Worm (Caenorhabditis elegans) whole organism, L1 larva: ENCODE measurements around the gene daf-42.

Source experiments
- C04F5.9 ChIP-seq: sonication (generic microtip); optimal IDR thresholded peaks from 2 replicates; lab custom pipeline; 2016; ENCODE audit warnings: missing genetic modification characterization, missing compliant biosample characterization
- C16A3.4 ChIP-seq: fragments of 150-350 bp; optimal IDR thresholded peaks from 2 replicates; lab custom pipeline; 2014; ENCODE audit warnings: missing biosample characterization, missing genetic modification characterization
- C34B4.2 ChIP-seq: sonication (generic microtip); optimal IDR thresholded peaks from 2 replicates; lab custom pipeline; 2017; ENCODE audit warnings: mild to moderate bottlenecking, missing genetic modification characterization, missing compliant biosample characterization
- F16B12.6 ChIP-seq: fragments of 150-350 bp; optimal IDR thresholded peaks from 2 replicates; lab custom pipeline; 2014; ENCODE audit warnings: missing biosample characterization, missing genetic modification characterization
- Y116A8C.19 ChIP-seq: sonication (generic microtip); optimal IDR thresholded peaks from 2 replicates; lab custom pipeline; 2016; ENCODE audit warnings: missing compliant biosample characterization, missing genetic modification characterization, borderline replicate concordance
- alr-1 ChIP-seq: fragments of 200-800 bp; sonication (Bioruptor generic); optimal IDR thresholded peaks from 2 replicates; lab custom pipeline; 2018; ENCODE audit warnings: borderline replicate concordance, mild to moderate bottlenecking, missing genetic modification characterization, missing compliant biosample characterization
- blmp-1 ChIP-seq: fragments of 150-350 bp; optimal IDR thresholded peaks from 2 replicates; lab custom pipeline; 2014; ENCODE audit warnings: missing biosample characterization, missing genetic modification characterization
- ceh-63 ChIP-seq: fragments of 200-800 bp; sonication (Bioruptor generic); optimal IDR thresholded peaks from 2 replicates; lab custom pipeline; 2018; ENCODE audit warnings: mild to moderate bottlenecking, missing genetic modification characterization, missing compliant biosample characterization
- ceh-88 ChIP-seq: fragments of 200-800 bp; sonication (Bioruptor generic); IDR thresholded peaks from 2 replicates; pipeline ENCODE4 v1.3.6; 2022; ENCODE audit warnings: missing genetic modification characterization, missing compliant biosample characterization
- ceh-90 ChIP-seq: sonication (generic microtip); optimal IDR thresholded peaks from 2 replicates; lab custom pipeline; 2016; ENCODE audit warnings: missing genetic modification characterization, missing compliant biosample characterization
- ces-1 ChIP-seq: fragments of 150-350 bp; optimal IDR thresholded peaks from 2 replicates; lab custom pipeline; 2014; ENCODE audit warnings: missing biosample characterization, missing genetic modification reagents, missing genetic modification characterization
- dsc-1 ChIP-seq: sonication (generic microtip); optimal IDR thresholded peaks from 2 replicates; lab custom pipeline; 2016; ENCODE audit warnings: mild to moderate bottlenecking, missing genetic modification characterization, missing compliant biosample characterization
- efl-3 ChIP-seq: fragments of 200-800 bp; sonication (Bioruptor generic); optimal IDR thresholded peaks from 2 replicates; lab custom pipeline; 2018; ENCODE audit warnings: mild to moderate bottlenecking, missing genetic modification characterization, missing compliant biosample characterization
- egl-27 ChIP-seq, 2 experiments: fragments of 150-350 bp in 1 of 2; sonication (generic microtip); optimal IDR thresholded peaks; 3 replicates each; lab custom pipeline; 2017 to 2018; ENCODE audit warnings: missing biosample characterization in 2 of 2, missing genetic modification characterization in 2 of 2, missing genetic modification reagents in 2 of 2
- elt-2 ChIP-seq: sonication (generic microtip); optimal IDR thresholded peaks from 2 replicates; lab custom pipeline; 2016; ENCODE audit warnings: missing genetic modification characterization, mild to moderate bottlenecking, inconsistent platforms, missing compliant biosample characterization, missing genetic modification reagents
- elt-3 ChIP-seq, 6 experiments: fragments of 150-350 bp in 1 of 6; sonication (generic microtip); optimal IDR thresholded peaks; 2 replicates each; lab custom pipeline; 2017 to 2018; ENCODE audit warnings: missing biosample characterization in 6 of 6, missing genetic modification characterization in 6 of 6, inconsistent platforms in 1 of 6
- ets-5 ChIP-seq: fragments of 200-800 bp; sonication (Bioruptor generic); IDR thresholded peaks from 2 replicates; pipeline ENCODE4 v1.3.6; 2022; ENCODE audit warnings: missing genetic modification characterization, missing compliant biosample characterization
- fkh-4 ChIP-seq: sonication (generic microtip); optimal IDR thresholded peaks from 2 replicates; lab custom pipeline; 2016; ENCODE audit warnings: missing compliant biosample characterization, missing genetic modification characterization, borderline replicate concordance
- fkh-8 ChIP-seq: sonication (generic microtip); optimal IDR thresholded peaks from 2 replicates; lab custom pipeline; 2016; ENCODE audit warnings: mild to moderate bottlenecking, missing genetic modification characterization, missing compliant biosample characterization
- grh-1 ChIP-seq: fragments of 200-800 bp; sonication (Bioruptor generic); IDR thresholded peaks from 2 replicates; pipeline ENCODE4 v1.3.6; 2022; ENCODE audit warnings: missing genetic modification reagents, missing genetic modification characterization, missing compliant biosample characterization
- hlh-17 ChIP-seq: fragments of 200-800 bp; sonication (Bioruptor generic); optimal IDR thresholded peaks from 2 replicates; lab custom pipeline; 2018; ENCODE audit warnings: missing genetic modification characterization, mild to moderate bottlenecking, missing compliant biosample characterization, moderate library complexity, borderline replicate concordance
- hlh-4 ChIP-seq: sonication (generic microtip); optimal IDR thresholded peaks from 2 replicates; lab custom pipeline; 2016; ENCODE audit warnings: mild to moderate bottlenecking, missing genetic modification characterization, missing compliant biosample characterization
- hpl-2 ChIP-seq: fragments of 150-350 bp; optimal IDR thresholded peaks from 2 replicates; lab custom pipeline; 2014; ENCODE audit warnings: missing biosample characterization, missing genetic modification reagents, missing genetic modification characterization
- isw-1 ChIP-seq: fragments of 200-800 bp; sonication (Bioruptor generic); IDR thresholded peaks from 2 replicates; pipeline ENCODE4 v1.3.6; 2022; ENCODE audit warnings: missing genetic modification characterization, missing compliant biosample characterization
- lin-13 ChIP-seq: fragments of 150-350 bp; optimal IDR thresholded peaks from 2 replicates; lab custom pipeline; 2014; ENCODE audit warnings: missing biosample characterization, missing genetic modification reagents, missing genetic modification characterization
- lin-14 ChIP-seq: fragments of 200-800 bp; sonication (Bioruptor generic); optimal IDR thresholded peaks from 2 replicates; lab custom pipeline; 2018; ENCODE audit warnings: mild to moderate bottlenecking, missing genetic modification characterization, moderate library complexity, missing compliant biosample characterization
- lin-15B ChIP-seq: fragments of 150-350 bp; sonication (generic microtip); optimal IDR thresholded peaks from 3 replicates; lab custom pipeline; 2014; ENCODE audit warnings: missing biosample characterization, missing genetic modification characterization
- lin-35 ChIP-seq, 2 experiments: fragments of 150-350 bp; optimal IDR thresholded peaks; 2 replicates each; lab custom pipeline; 2014; ENCODE audit warnings: missing biosample characterization in 2 of 2, missing genetic modification characterization in 2 of 2, missing genetic modification reagents in 2 of 2
- lin-39 ChIP-seq: fragments of 150-350 bp; optimal IDR thresholded peaks from 2 replicates; lab custom pipeline; 2014; ENCODE audit warnings: missing biosample characterization, missing genetic modification reagents, missing genetic modification characterization
- mab-9 ChIP-seq: fragments of 200-800 bp; sonication (Bioruptor generic); IDR thresholded peaks from 2 replicates; pipeline ENCODE4 v1.3.6; 2022; ENCODE audit warnings: missing genetic modification reagents, missing genetic modification characterization, missing compliant biosample characterization
- mdl-1 ChIP-seq, 2 experiments: fragments of 150-350 bp; optimal IDR thresholded peaks; 2 replicates each; lab custom pipeline; 2014 to 2017; ENCODE audit warnings: missing biosample characterization in 2 of 2, missing genetic modification characterization in 2 of 2, inconsistent platforms in 1 of 2
- mef-2 ChIP-seq: fragments of 150-350 bp; optimal IDR thresholded peaks from 2 replicates; lab custom pipeline; 2014; ENCODE audit warnings: missing biosample characterization, missing genetic modification characterization
- mep-1 ChIP-seq: fragments of 150-350 bp; optimal IDR thresholded peaks from 2 replicates; lab custom pipeline; 2014; ENCODE audit warnings: missing biosample characterization, missing genetic modification characterization
- nhr-19 ChIP-seq: fragments of 200-800 bp; sonication (Bioruptor generic); conservative IDR thresholded peaks from 2 replicates; pipeline ENCODE4 v1.3.6; 2022; ENCODE audit warnings: missing genetic modification characterization, missing compliant biosample characterization
- nhr-20 ChIP-seq: sonication (generic microtip); optimal IDR thresholded peaks from 2 replicates; lab custom pipeline; 2016; ENCODE audit warnings: mild to moderate bottlenecking, missing genetic modification characterization, missing compliant biosample characterization
- nhr-237 ChIP-seq: fragments of 150-350 bp; optimal IDR thresholded peaks from 2 replicates; lab custom pipeline; 2014; ENCODE audit warnings: missing biosample characterization, missing genetic modification characterization
- nhr-28 ChIP-seq: fragments of 150-350 bp; optimal IDR thresholded peaks from 2 replicates; lab custom pipeline; 2014; ENCODE audit warnings: missing biosample characterization, missing genetic modification characterization
- nhr-47 ChIP-seq: sonication (generic microtip); optimal IDR thresholded peaks from 2 replicates; lab custom pipeline; 2016; ENCODE audit warnings: mild to moderate bottlenecking, missing genetic modification characterization, moderate library complexity, missing compliant biosample characterization
- nhr-71 ChIP-seq: sonication (generic microtip); optimal IDR thresholded peaks from 2 replicates; lab custom pipeline; 2016; ENCODE audit warnings: mild to moderate bottlenecking, missing genetic modification characterization, moderate library complexity, missing compliant biosample characterization
- nhr-85 ChIP-seq: sonication (generic microtip); peaks from one replicate; lab custom pipeline; 2016; ENCODE audit warnings: missing genetic modification characterization, inconsistent platforms, missing compliant biosample characterization
- nhr-90 ChIP-seq: sonication (generic microtip); optimal IDR thresholded peaks from 2 replicates; lab custom pipeline; 2016; ENCODE audit warnings: mild to moderate bottlenecking, missing genetic modification characterization, missing compliant biosample characterization; ENCODE audit not compliant: poor library complexity
- pax-3 ChIP-seq: fragments of 200-800 bp; sonication (Bioruptor generic); optimal IDR thresholded peaks from 2 replicates; lab custom pipeline; 2018; ENCODE audit warnings: mild to moderate bottlenecking, missing genetic modification characterization, moderate library complexity, missing compliant biosample characterization
- skn-1 ChIP-seq: fragments of 150-350 bp; optimal IDR thresholded peaks from 2 replicates; lab custom pipeline; 2014; ENCODE audit warnings: missing biosample characterization, missing genetic modification characterization
- snpc-4 ChIP-seq: fragments of 150-350 bp; optimal IDR thresholded peaks from 2 replicates; lab custom pipeline; 2014; ENCODE audit warnings: missing biosample characterization, missing genetic modification characterization
- sox-4 ChIP-seq: sonication (generic microtip); optimal IDR thresholded peaks from 2 replicates; lab custom pipeline; 2016; ENCODE audit warnings: missing genetic modification characterization, missing compliant biosample characterization
- tbx-2 ChIP-seq: sonication (generic microtip); optimal IDR thresholded peaks from 2 replicates; lab custom pipeline; 2016; ENCODE audit warnings: missing genetic modification characterization, missing compliant biosample characterization
- unc-130 ChIP-seq: fragments of 150-350 bp; optimal IDR thresholded peaks from 2 replicates; lab custom pipeline; 2017; ENCODE audit warnings: missing biosample characterization, missing genetic modification characterization, inconsistent platforms
- unc-62 ChIP-seq: fragments of 150-350 bp; optimal IDR thresholded peaks from 2 replicates; lab custom pipeline; 2014; ENCODE audit warnings: missing biosample characterization, missing genetic modification reagents, missing genetic modification characterization
- unc-86 ChIP-seq: sonication (generic microtip); optimal IDR thresholded peaks from 2 replicates; lab custom pipeline; 2016; ENCODE audit warnings: missing genetic modification characterization, missing compliant biosample characterization
- vab-15 ChIP-seq: sonication (generic microtip); optimal IDR thresholded peaks from 2 replicates; lab custom pipeline; 2017; ENCODE audit warnings: missing genotype, mild to moderate bottlenecking, missing genetic modification characterization, missing compliant biosample characterization
- xbp-1 ChIP-seq: sonication (generic microtip); optimal IDR thresholded peaks from 2 replicates; lab custom pipeline; 2016; ENCODE audit warnings: missing genetic modification characterization, missing compliant biosample characterization
- ztf-11 ChIP-seq, 2 experiments: sonication (generic microtip); optimal IDR thresholded peaks; 2 replicates each; lab custom pipeline; 2016 to 2017; ENCODE audit warnings: missing genetic modification characterization in 2 of 2, missing biosample characterization in 1 of 2, missing compliant biosample characterization in 1 of 2

daf-42 gene

DNA sequence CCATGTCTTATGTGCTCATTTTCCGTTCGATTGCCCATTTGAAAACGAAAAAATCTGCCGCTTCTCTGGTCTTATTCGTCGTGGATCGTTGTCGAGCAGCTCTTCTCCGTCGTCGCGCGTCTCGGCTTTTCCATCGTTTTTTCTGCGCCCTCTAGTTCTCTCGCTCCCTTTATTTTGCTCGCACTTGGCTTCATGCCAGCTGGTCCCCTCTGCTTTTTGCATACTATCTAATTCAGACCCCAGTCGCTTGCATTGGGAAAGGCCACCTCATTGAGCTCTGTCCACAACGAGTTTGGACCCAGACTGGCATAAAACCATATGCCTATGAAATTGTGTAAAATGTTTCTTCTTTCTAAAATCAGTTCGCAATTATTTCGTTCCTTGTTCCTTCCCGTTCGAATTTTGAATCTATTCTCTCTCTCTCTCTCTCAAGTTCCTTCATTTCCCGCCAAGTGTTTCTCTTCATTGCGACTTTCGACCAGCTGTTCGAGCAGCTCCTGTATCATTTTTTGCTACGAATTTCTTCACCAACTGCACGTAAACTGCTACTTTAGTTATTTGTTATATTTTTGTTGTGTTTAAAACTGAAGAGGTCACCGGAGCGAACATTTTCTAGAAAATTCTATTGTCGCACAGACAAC lies 43.6 kb upstream of the daf-42 start:
- TF ChIP-seq fkh-4 (tag; lab: Kevin White, UChicago) (no peak), ceh-90 (tag; lab: Kevin White, UChicago) (no peak), hlh-17 (GFP tag; lab: Kevin White, UChicago) (no peak), nhr-71 (tag; lab: Kevin White, UChicago) (peak; percentile 65), F16B12.6 (no peak), C34B4.2 (tag; lab: Kevin White, UChicago) (no peak), mdl-1 (tag; optimal IDR thresholded peaks at IDR 0.05; lab: Kevin White, UChicago) (no peak), unc-62 (GFP tag; lab: Kevin White, UChicago) (no peak), ets-5 (no peak), unc-130 (tag; lab: Kevin White, UChicago) (peak; percentile 33), ceh-88 (GFP tag; lab: Robert Waterston, UW) (no peak), snpc-4 (no peak), lin-14 (peak; percentile 75), dsc-1 (tag; lab: Kevin White, UChicago) (peak; percentile 37), nhr-28 (tag; lab: Kevin White, UChicago) (no peak), isw-1 (GFP tag; lab: Robert Waterston, UW) (no peak), unc-86 (tag; lab: Kevin White, UChicago) (peak; percentile 47), egl-27 (tag; optimal IDR thresholded peaks at IDR 0.05; lab: Kevin White, UChicago) (no peak), fkh-8 (tag; lab: Kevin White, UChicago) (peak; percentile 28), hpl-2 (no peak), alr-1 (no peak), vab-15 (tag; lab: Kevin White, UChicago) (no peak), nhr-237 (no peak), elt-3 (tag; optimal IDR thresholded peaks at IDR 0.05; lab: Kevin White, UChicago) (no peak), tbx-2 (peak; percentile 22), Y116A8C.19 (no peak), elt-2 (tag; lab: Kevin White, UChicago) (no peak), sox-4 (tag; lab: Kevin White, UChicago) (no peak), nhr-47 (peak; percentile 41), nhr-90 (no peak), grh-1 (GFP tag; lab: Robert Waterston, UW) (no peak), blmp-1 (no peak), mef-2 (tag; lab: Kevin White, UChicago) (no peak), pax-3 (tag; lab: Kevin White, UChicago) (no peak), nhr-85 (no peak), lin-35 (GFP tag; optimal IDR thresholded peaks at IDR 0.05; lab: Kevin White, UChicago) (no peak), lin-39 (tag; lab: Kevin White, UChicago) (no peak), nhr-20 (peak; percentile 13), ztf-11 (tag; optimal IDR thresholded peaks at IDR 0.05; lab: Kevin White, UChicago) (no peak), xbp-1 (peak; percentile 30), nhr-19 (GFP tag; lab: Robert Waterston, UW) (no peak), lin-13 (GFP tag; lab: Kevin White, UChicago) (no peak), lin-15B (tag; lab: Kevin White, UChicago) (no peak), C16A3.4 (no peak), C04F5.9 (tag; lab: Kevin White, UChicago) (no peak), hlh-4 (tag; lab: Kevin White, UChicago) (no peak), skn-1 (peak; percentile 7), mep-1 (tag; lab: Kevin White, UChicago) (no peak), ces-1 (GFP tag; lab: Kevin White, UChicago) (no peak), efl-3 (no peak), ceh-63 (no peak), mab-9 (GFP tag; lab: Robert Waterston, UW) (no peak)
